Fruit fly (Drosophila melanogaster) S2 (cell line): ENCODE results near the gene CG9782.

Source experiments
- CG8478 ChIP-seq: fragments of >200 bp; optimal IDR thresholded peaks from 2 replicates; lab custom pipeline; 2018
- CTCF ChIP-seq, 2 experiments: fragments of >200 bp; optimal IDR thresholded peaks; 2 replicates each; lab custom pipeline; 2018

dm6 chrX:16574114-16574513 is 47.3 kb downstream of the CG9782 start:
- TF ChIP-seq CG8478 (lab: Kevin White, UChicago) (no peak), CTCF (optimal IDR thresholded peaks at IDR 0.05; lab: Kevin White, UChicago) (no peak)
